Fruit fly (Drosophila melanogaster): Measurements from ENCODE around the gene CG44194.
A peak's percentile ranks its signal among the peaks of the same experiment; 100 is the strongest.

Gene CG44194

dm6 chr3R:13012351-13012750, 14.8 kb upstream of the CG44194 start (continued):
- TF ChIP-seq BEAF-32 (GFP tag; optimal IDR thresholded peaks at IDR 0.05) (no peak), CG33213 (GFP tag; optimal IDR thresholded peaks at IDR 0.05) (peak; percentile 37), Hr51 (GFP tag; optimal IDR thresholded peaks at IDR 0.05) (peak; percentile 52 to 69), nmo (GFP tag; optimal IDR thresholded peaks at IDR 0.05) (peak; percentile 48), bbx (GFP tag; IDR thresholded peaks at IDR 0.05; ENCODE audit: partially characterized antibody) (0 out of 2 replicates have a peak, but pooled peaks have one; percentile 17), CG14014 (GFP tag; IDR thresholded peaks at IDR 0.05) (0 out of 2 replicates have a peak, but pooled peaks have one; percentile 41), CG9437 (GFP tag; optimal IDR thresholded peaks at IDR 0.05) (peak; percentile 5), Dbx (GFP tag; IDR thresholded peaks at IDR 0.05) (peak; percentile 53; the same call in 1 of the 3 replicates), Opbp (GFP tag; IDR thresholded peaks at IDR 0.05; ENCODE audit: partially characterized antibody) (no peak), Fer1 (GFP tag; optimal IDR thresholded peaks at IDR 0.05) (peak; percentile 50), CG9876 (GFP tag; optimal IDR thresholded peaks at IDR 0.05) (peak; percentile 32), row (GFP tag; IDR thresholded peaks at IDR 0.05) (peak; percentile 81), Ssrp (tag; optimal IDR thresholded peaks at IDR 0.05) (no peak), Atf3 (GFP tag; optimal IDR thresholded peaks at IDR 0.05) (peak; percentile 21), klu (GFP tag; IDR thresholded peaks at IDR 0.05) (peak; percentile 44; the same call in 1 of the 2 replicates), lab (GFP tag; optimal IDR thresholded peaks at IDR 0.05) (peak; percentile 77), Mrtf (GFP tag; IDR thresholded peaks at IDR 0.05) (0 out of 3 replicates have a peak, but pooled peaks have one; percentile 23), Rfx (GFP tag; IDR thresholded peaks at IDR 0.05) (peak; percentile 75), pfk (GFP tag; optimal IDR thresholded peaks at IDR 0.05) (peak; percentile 1), CG12769 (tag; optimal IDR thresholded peaks at IDR 0.05) (no peak), CG2116 (GFP tag; optimal IDR thresholded peaks at IDR 0.05) (no peak), CG12744 (GFP tag; optimal IDR thresholded peaks at IDR 0.05) (peak; percentile 2), CG3995 (GFP tag; optimal IDR thresholded peaks at IDR 0.05) (no peak), CG14050 (GFP tag; IDR thresholded peaks at IDR 0.05) (peak; percentile 55), slbo (GFP tag; IDR thresholded peaks at IDR 0.05) (peak; percentile 84), grn (GFP tag; optimal IDR thresholded peaks at IDR 0.05) (no peak), CrebB (tag; optimal IDR thresholded peaks at IDR 0.05) (peak; percentile 66), usp (GFP tag; optimal IDR thresholded peaks at IDR 0.05) (no peak), CG11456 (GFP tag; IDR thresholded peaks at IDR 0.05) (peak; percentile 73), CG18011 (GFP tag; optimal IDR thresholded peaks at IDR 0.05) (no peak), CG2678 (tag; optimal IDR thresholded peaks at IDR 0.05) (peak; percentile 57), nerfin-1 (tag; optimal IDR thresholded peaks at IDR 0.05) (peak; percentile 39), wor (GFP tag; IDR thresholded peaks at IDR 0.05) (peak; percentile 45; the same call in 1 of the 2 replicates), CG13123 (GFP tag; optimal IDR thresholded peaks at IDR 0.05) (no peak), Sox102F (GFP tag; optimal IDR thresholded peaks at IDR 0.05) (no peak), CG12104 (GFP tag; optimal IDR thresholded peaks at IDR 0.05) (peak; percentile 27), dati (GFP tag; IDR thresholded peaks at IDR 0.05) (peak; percentile 37; the same call in 1 of the 2 replicates), CG6175 (GFP tag; IDR thresholded peaks at IDR 0.05) (0 out of 3 replicates have a peak, but pooled peaks have one; percentile 65), CG32767 (GFP tag; IDR thresholded peaks at IDR 0.05) (0 out of 2 replicates have a peak, but pooled peaks have one; percentile 45), chn (GFP tag; optimal IDR thresholded peaks at IDR 0.05) (peak; percentile 72), CG6813 (GFP tag; optimal IDR thresholded peaks at IDR 0.05) (peak; percentile 46), da (GFP tag; optimal IDR thresholded peaks at IDR 0.05) (peak; percentile 38), vvl (GFP tag; IDR thresholded peaks at IDR 0.05) (peak; percentile 84), CG15011 (GFP tag; optimal IDR thresholded peaks at IDR 0.05) (no peak), ATbp (GFP tag; optimal IDR thresholded peaks at IDR 0.05) (peak; percentile 17), crp (GFP tag; optimal IDR thresholded peaks at IDR 0.05) (no peak), repo (GFP tag; optimal IDR thresholded peaks at IDR 0.05) (peak; percentile 47), CG1233 (GFP tag; optimal IDR thresholded peaks at IDR 0.05) (peak; percentile 66), CG16779 (GFP tag; IDR thresholded peaks at IDR 0.05) (peak; percentile 57; the same call in 1 of the 2 replicates), lmd (GFP tag; IDR thresholded peaks at IDR 0.05) (peak; percentile 67)

Measured in whole organism, embryonic.